Worm (Caenorhabditis elegans) whole organism, dauer: ENCODE results near the gene Y66D12A.16.

Experiments used
- unc-62 ChIP-seq: sonication (generic microtip); optimal IDR thresholded peaks from 2 replicates; lab custom pipeline; 2017; ENCODE audit warnings: missing biosample characterization, missing genetic modification reagents, missing genetic modification characterization

The Y66D12A.16 gene

DNA sequence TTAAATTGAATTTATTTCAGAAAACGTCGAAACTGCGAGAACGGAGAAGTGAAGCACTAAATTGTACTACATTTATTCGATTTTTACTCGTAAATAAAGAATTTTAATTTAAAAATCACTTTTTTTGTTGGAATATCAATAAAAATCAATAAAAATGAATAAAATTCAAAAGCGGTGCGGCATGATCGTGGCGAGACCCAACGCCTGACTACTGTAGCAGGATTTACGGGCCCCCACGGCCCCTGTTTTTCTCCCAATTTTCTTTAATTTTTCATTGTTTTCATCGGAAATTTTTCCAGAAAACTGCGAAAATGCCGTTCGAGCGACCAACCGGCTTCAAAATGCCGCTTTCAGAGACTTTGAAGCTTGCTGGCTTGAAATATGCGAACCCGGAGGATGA, 14.5 kb upstream of the Y66D12A.16 start, which contains the start of gene Y66D12A.19:
Gene Y66D12A.19 (plus strand): TSS at position 266 of the 400 bp plus-strand sequence.
- TF ChIP-seq unc-62 (GFP tag; lab: Kevin White, UChicago): no peak

ce11 chrIII:11510120-11510519, 13.2 kb upstream of the Y66D12A.16 start:
- TF ChIP-seq unc-62 (GFP tag; lab: Kevin White, UChicago): no peak

DNA sequence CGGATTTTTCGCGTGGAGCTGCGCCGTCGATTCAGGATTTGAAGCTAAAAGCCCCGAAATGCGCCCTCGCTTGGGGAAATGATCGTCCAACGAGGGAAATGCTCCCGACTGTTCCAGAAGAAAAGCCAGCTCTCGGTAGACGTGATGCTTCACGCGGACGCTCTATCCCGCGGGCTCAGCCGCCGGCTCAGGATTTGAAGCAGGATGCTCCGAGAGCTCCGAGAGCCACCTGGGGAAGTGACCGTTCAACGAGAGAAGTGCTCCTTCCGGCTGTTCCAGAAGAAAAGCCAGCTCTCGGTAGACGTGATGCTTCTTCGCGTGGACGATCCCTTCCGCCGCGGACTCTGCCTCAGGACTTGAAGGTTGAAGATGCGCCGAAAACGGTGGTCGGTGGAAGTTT, 12.5 kb upstream of the Y66D12A.16 start:
- TF ChIP-seq unc-62 (GFP tag; lab: Kevin White, UChicago): no peak

DNA sequence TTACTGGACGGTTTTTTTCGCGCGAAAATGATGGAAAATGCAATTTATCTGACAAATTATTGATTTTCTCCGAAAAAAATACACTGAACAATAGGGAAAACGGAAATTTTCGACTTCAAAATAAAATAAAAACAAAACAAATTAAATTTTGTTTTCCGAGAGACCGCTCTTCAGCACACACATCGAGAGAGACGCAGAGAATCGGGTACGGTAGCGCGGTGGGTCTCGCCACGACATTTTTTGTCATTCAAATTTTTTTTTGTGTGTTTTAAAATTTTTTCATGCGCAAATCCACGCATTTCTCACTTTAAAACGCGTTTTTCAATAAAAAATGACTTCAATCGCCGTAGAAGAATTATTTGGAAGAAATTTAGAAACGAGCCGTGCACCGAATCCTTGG, 719 bp downstream of the Y66D12A.16 start:
- TF ChIP-seq unc-62 (GFP tag; lab: Kevin White, UChicago): no peak

ce11 chrIII:11526396-11526795, 3.0 kb downstream of the Y66D12A.16 start, which contains the start of gene xpb-1:
TSS of gene xpb-1 (plus strand) at chrIII:11526657.
- TF ChIP-seq unc-62 (GFP tag; lab: Kevin White, UChicago): no peak

DNA sequence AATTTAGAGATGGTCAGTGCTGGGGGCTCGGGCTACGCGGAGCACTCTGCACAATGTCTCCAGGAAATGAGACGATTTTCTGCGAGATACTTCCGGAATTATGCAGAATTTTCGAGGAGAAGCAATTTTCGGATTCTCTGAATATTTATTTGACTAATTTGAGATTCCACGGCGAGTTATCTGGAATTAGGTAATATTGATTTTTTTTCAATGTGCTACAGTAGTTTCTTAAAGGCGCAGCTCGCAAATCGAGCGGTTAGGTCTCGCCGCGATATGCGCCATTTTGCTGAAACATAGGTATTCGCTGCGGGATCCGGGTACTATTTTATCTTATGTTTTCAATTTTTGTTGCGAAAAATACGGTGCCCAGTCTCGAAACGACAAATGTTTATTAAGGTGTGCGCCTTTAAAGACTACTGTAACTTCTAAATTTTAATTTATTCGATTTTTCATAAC, 11.3 kb downstream of the Y66D12A.16 start, which contains the start of gene nrps-1:
Gene nrps-1 (plus strand): TSS at position 51 of the 456 bp plus-strand sequence.
- no peak for TF ChIP-seq unc-62 (GFP tag; lab: Kevin White, UChicago)

DNA sequence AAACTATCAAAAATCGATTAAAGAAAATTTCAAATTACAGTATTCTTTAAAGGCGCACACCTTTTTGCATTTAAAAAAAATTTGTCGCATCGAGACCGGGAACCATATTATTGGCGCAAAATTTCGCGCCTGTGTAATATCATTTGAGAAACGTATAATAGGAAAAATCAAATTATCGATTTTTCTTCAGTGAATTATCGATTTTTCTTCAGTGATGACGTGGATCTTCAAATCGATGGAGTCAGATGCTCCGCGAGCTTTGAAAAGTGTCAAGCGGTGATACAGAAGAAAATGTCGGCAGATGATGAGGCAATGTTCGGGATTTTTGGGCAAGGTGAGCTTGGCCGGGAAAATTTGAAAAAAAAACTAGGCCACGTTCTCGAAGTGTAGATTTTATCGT, 12.1 kb downstream of the Y66D12A.16 start:
- TF ChIP-seq unc-62 (GFP tag; lab: Kevin White, UChicago): no peak

ce11 chrIII:11544947-11545346, 21.6 kb downstream of the Y66D12A.16 start:
- TF ChIP-seq unc-62 (GFP tag; lab: Kevin White, UChicago): no peak

DNA sequence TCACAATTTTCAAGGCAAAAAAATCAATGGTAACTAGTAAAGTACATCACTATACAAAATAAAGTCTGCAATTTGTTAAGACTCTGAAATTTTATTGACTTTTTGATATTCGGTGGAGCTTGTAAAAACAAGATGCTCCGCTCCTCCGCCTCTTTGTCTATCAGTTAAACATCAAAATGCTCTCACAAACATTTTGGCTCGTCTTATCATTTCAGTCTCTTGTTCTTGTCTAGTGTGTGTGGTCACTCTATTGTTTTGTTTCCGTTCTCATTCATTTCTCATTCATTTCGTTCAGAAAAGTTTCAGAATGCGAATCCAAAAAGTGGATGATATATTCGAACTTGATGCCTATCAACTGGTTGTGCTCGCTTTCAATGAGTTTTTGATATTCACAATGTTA, 24.7 kb downstream of the Y66D12A.16 start, which contains the start of gene Y66D12A.13:
Gene Y66D12A.13 (plus strand): TSS at position 301 of the 400 bp plus-strand sequence.
- TF ChIP-seq unc-62 (GFP tag; lab: Kevin White, UChicago): no peak

DNA sequence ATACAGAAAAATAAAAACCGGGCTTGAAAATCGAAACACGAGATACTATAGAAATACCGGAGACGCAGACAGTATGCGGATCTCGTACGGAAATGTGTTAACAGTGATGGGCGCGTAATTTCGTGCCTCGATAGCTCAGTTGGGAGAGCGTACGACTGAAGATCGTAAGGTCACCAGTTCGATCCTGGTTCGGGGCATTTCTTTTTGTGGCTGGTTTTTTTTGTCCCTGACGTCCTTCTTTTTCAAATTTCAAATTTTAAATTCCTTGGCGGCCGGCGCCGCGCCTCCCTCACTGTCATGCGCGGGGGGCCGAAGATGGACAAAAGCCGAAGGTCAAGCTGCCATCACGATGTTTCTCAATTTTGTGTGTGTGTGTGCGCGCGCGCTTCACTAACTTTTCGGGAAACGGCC, 31.4 kb downstream of the Y66D12A.16 start:
- no peak for TF ChIP-seq unc-62 (GFP tag; lab: Kevin White, UChicago)

DNA sequence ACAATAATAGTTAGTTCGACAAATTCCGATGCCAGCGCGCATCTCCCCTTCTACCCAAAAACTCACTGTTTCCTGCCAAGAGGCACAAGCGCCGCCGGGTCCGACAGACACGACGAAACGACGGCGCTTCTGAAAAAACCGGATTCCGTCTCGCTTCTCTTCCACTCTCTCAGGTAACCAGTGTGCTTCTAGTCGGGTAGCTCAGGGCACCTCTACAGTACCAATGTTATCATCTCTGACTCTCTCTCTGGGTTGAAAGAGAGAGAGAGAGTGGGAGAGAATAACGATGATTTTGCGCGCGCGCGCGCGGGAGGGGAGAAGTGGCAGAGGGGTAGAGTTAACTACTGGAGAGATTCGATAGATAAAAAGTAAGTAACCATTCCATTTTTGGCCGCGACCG, 33.5 kb downstream of the Y66D12A.16 start:
- TF ChIP-seq unc-62 (GFP tag; lab: Kevin White, UChicago): no peak

- no peak for TF ChIP-seq unc-62 (GFP tag; lab: Kevin White, UChicago)
Observed at ce11 chrIII:11558251-11558650, 34.9 kb downstream of the Y66D12A.16 start.

DNA sequence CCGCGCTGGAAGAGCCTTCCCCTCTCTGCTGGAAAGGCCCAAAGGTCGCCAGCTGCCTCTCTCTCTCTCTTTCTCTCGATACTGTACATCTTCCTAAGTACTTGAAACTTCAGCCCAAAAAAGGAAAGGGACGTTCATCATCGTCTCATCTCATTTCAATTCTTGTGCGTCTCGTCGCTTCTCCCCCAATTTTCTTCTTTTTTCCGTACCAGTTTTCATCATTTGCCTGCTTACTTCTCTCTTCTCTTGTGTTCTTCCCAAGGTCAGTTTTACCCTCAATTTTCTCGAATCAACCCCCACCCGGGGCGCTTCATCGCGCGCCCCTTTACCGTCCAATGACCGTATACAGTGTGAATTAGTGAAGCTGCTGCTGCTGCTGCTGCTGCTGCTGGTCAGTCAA, 36.3 kb downstream of the Y66D12A.16 start:
- TF ChIP-seq unc-62 (GFP tag; lab: Kevin White, UChicago): no peak

- TF ChIP-seq unc-62 (GFP tag; lab: Kevin White, UChicago): no peak
Observed at ce11 chrIII:11560504-11561202, 37.3 kb downstream of the Y66D12A.16 start, which contains the start of gene ztf-29. TSS of gene ztf-29 (plus strand) at chrIII:11561152.

ce11 chrIII:11561597-11561996, 38.2 kb downstream of the Y66D12A.16 start:
- no peak for TF ChIP-seq unc-62 (GFP tag; lab: Kevin White, UChicago)

DNA sequence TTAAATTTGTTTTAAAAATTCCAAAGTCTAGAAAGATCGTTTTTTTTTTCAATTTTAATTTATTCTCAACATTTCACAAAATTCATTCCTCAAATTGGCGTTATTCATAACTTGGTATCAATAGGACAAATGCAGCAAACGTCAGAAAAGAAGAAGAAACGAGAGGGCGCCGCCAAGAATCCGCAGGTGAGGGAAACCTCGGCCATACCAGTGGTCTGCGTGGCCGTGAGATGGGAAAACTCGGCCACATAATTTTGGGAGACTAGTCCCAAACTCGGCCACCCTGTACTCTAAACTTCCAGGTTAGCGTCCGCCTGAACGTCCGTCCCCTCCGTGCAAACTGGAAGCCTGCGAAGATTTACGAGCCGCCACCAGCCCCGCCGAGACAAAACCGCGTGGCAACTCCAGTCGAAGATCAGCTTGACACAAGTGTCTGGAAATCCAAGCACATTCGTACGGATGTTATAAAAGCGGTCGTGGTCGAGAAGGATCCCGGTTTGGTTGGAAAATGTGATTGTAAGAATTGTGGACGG, 40.1 kb downstream of the Y66D12A.16 start, which contains the start of gene Y66D12A.11:
Gene Y66D12A.11 (plus strand): TSS at position 51 of the 533 bp plus-strand sequence.
- no peak for TF ChIP-seq unc-62 (GFP tag; lab: Kevin White, UChicago)
